Worm (Caenorhabditis elegans) whole organism, late embryonic: ENCODE measurements around the gene srh-250.

ENCODE experiments used
- C38D4.7 ChIP-seq: fragments of 200-800 bp; sonication (Bioruptor generic); optimal IDR thresholded peaks from 2 replicates; lab custom pipeline; 2018; ENCODE audit warnings: mild to moderate bottlenecking, missing genetic modification characterization, moderate library complexity, missing compliant biosample characterization
- F13H6.1 ChIP-seq: sonication (generic microtip); optimal IDR thresholded peaks from 2 replicates; lab custom pipeline; 2016; ENCODE audit warnings: missing genetic modification characterization, missing compliant biosample characterization
- K02D7.2 ChIP-seq: sonication (generic microtip); optimal IDR thresholded peaks from 2 replicates; lab custom pipeline; 2017; ENCODE audit warnings: mild to moderate bottlenecking, missing genetic modification characterization, missing compliant biosample characterization
- K09A11.1 ChIP-seq: sonication (generic microtip); optimal IDR thresholded peaks from 2 replicates; lab custom pipeline; 2017; ENCODE audit warnings: antibody characterized with exemption, mild to moderate bottlenecking, missing genetic modification characterization, missing compliant biosample characterization; ENCODE audit not compliant: insufficient read depth
- Y22D7AL.16 ChIP-seq: sonication (generic microtip); optimal IDR thresholded peaks from 2 replicates; lab custom pipeline; 2016; ENCODE audit warnings: missing genetic modification characterization, missing compliant biosample characterization
- ahr-1 ChIP-seq: sonication (generic microtip); optimal IDR thresholded peaks from 2 replicates; lab custom pipeline; 2016; ENCODE audit warnings: missing genetic modification characterization, missing compliant biosample characterization
- ceh-14 ChIP-seq: sonication (generic microtip); optimal IDR thresholded peaks from 2 replicates; lab custom pipeline; 2016; ENCODE audit warnings: missing genotype, missing genetic modification characterization, missing compliant biosample characterization
- ceh-19 ChIP-seq: fragments of 200-800 bp; sonication (Bioruptor generic); optimal IDR thresholded peaks from 2 replicates; lab custom pipeline; 2018; ENCODE audit warnings: mild to moderate bottlenecking, missing genetic modification characterization, missing compliant biosample characterization
- ceh-2 ChIP-seq: sonication (generic microtip); optimal IDR thresholded peaks from 2 replicates; lab custom pipeline; 2016; ENCODE audit warnings: missing genotype, missing genetic modification characterization, missing compliant biosample characterization
- ceh-22 ChIP-seq: sonication (generic microtip); optimal IDR thresholded peaks from 2 replicates; lab custom pipeline; 2017; ENCODE audit warnings: missing biosample characterization, missing genetic modification characterization
- ceh-24 ChIP-seq: sonication (generic microtip); optimal IDR thresholded peaks from 2 replicates; lab custom pipeline; 2016; ENCODE audit warnings: mild to moderate bottlenecking, missing genetic modification characterization, missing compliant biosample characterization
- ceh-30 ChIP-seq: fragments of 150-350 bp; optimal IDR thresholded peaks from 2 replicates; lab custom pipeline; 2014; ENCODE audit warnings: missing biosample characterization, missing genetic modification characterization
- ceh-31 ChIP-seq: sonication (generic microtip); optimal IDR thresholded peaks from 2 replicates; lab custom pipeline; 2016; ENCODE audit warnings: missing genetic modification characterization, missing compliant biosample characterization
- ceh-34 ChIP-seq: sonication (generic microtip); optimal IDR thresholded peaks from 2 replicates; lab custom pipeline; 2016; ENCODE audit warnings: mild to moderate bottlenecking, missing genetic modification characterization, missing compliant biosample characterization
- ceh-45 ChIP-seq: fragments of 200-800 bp; sonication (Bioruptor generic); IDR thresholded peaks from 2 replicates; pipeline ENCODE4 v1.3.6; 2022; ENCODE audit warnings: missing genetic modification reagents, missing genetic modification characterization, missing compliant biosample characterization
- ceh-48 ChIP-seq: sonication (generic microtip); optimal IDR thresholded peaks from 2 replicates; lab custom pipeline; 2016; ENCODE audit warnings: missing genetic modification characterization, inconsistent platforms, missing compliant biosample characterization
- ceh-6 ChIP-seq: fragments of 200-800 bp; sonication (Bioruptor generic); optimal IDR thresholded peaks from 2 replicates; lab custom pipeline; 2018; ENCODE audit warnings: mild to moderate bottlenecking, missing genetic modification characterization, missing compliant biosample characterization
- ceh-9 ChIP-seq: sonication (generic microtip); optimal IDR thresholded peaks from 2 replicates; lab custom pipeline; 2016; ENCODE audit warnings: mild to moderate bottlenecking, missing genetic modification characterization, inconsistent platforms, missing compliant biosample characterization
- che-1 ChIP-seq: sonication (generic microtip); optimal IDR thresholded peaks from 2 replicates; lab custom pipeline; 2016; ENCODE audit warnings: mild to moderate bottlenecking, missing genetic modification characterization, missing compliant biosample characterization
- dmd-4 ChIP-seq: sonication (generic microtip); optimal IDR thresholded peaks from 2 replicates; lab custom pipeline; 2016; ENCODE audit warnings: borderline replicate concordance, missing genetic modification characterization, missing compliant biosample characterization
- elt-2 ChIP-seq: sonication (generic microtip); optimal IDR thresholded peaks from 2 replicates; lab custom pipeline; 2016; ENCODE audit warnings: missing genetic modification reagents, missing genetic modification characterization, missing compliant biosample characterization
- elt-4 ChIP-seq: sonication (generic microtip); optimal IDR thresholded peaks from 2 replicates; lab custom pipeline; 2016; ENCODE audit warnings: missing genetic modification characterization, missing compliant biosample characterization
- ets-4 ChIP-seq: sonication (generic microtip); optimal IDR thresholded peaks from 2 replicates; lab custom pipeline; 2016; ENCODE audit warnings: missing genetic modification characterization, missing compliant biosample characterization
- hlh-13 ChIP-seq: fragments of 200-800 bp; sonication (Bioruptor generic); optimal IDR thresholded peaks from 2 replicates; lab custom pipeline; 2018; ENCODE audit warnings: mild to moderate bottlenecking, missing genetic modification characterization, missing compliant biosample characterization
- hlh-30 ChIP-seq: sonication (generic microtip); optimal IDR thresholded peaks from 2 replicates; lab custom pipeline; 2017; ENCODE audit warnings: antibody characterized with exemption, missing genetic modification characterization, missing compliant biosample characterization; ENCODE audit not compliant: insufficient read depth
- hlh-8 ChIP-seq: sonication (generic microtip); optimal IDR thresholded peaks from 2 replicates; lab custom pipeline; 2016; ENCODE audit warnings: missing genotype, missing genetic modification characterization, missing compliant biosample characterization
- lim-6 ChIP-seq: sonication (generic microtip); optimal IDR thresholded peaks from 2 replicates; lab custom pipeline; 2016; ENCODE audit warnings: missing genetic modification characterization, missing compliant biosample characterization
- lin-11 ChIP-seq: fragments of 200-800 bp; sonication (Bioruptor generic); optimal IDR thresholded peaks from 2 replicates; lab custom pipeline; 2018; ENCODE audit warnings: mild to moderate bottlenecking, missing genetic modification characterization, missing compliant biosample characterization
- madf-2 ChIP-seq: sonication (generic microtip); optimal IDR thresholded peaks from 2 replicates; lab custom pipeline; 2017; ENCODE audit warnings: missing genetic modification characterization, missing compliant biosample characterization
- nfya-1 ChIP-seq: sonication (generic microtip); optimal IDR thresholded peaks from 2 replicates; lab custom pipeline; 2017; ENCODE audit warnings: missing genetic modification characterization, mild to moderate bottlenecking, missing compliant biosample characterization, antibody characterized with exemption, moderate library complexity
- npax-4 ChIP-seq: sonication (generic microtip); optimal IDR thresholded peaks from 2 replicates; lab custom pipeline; 2016; ENCODE audit warnings: missing genetic modification characterization, missing compliant biosample characterization
- pha-4 ChIP-seq: fragments of 150-350 bp; optimal IDR thresholded peaks from 2 replicates; lab custom pipeline; 2018; ENCODE audit warnings: missing biosample characterization, missing genetic modification reagents, missing genetic modification characterization
- pqm-1 ChIP-seq: sonication (generic microtip); optimal IDR thresholded peaks from 2 replicates; lab custom pipeline; 2016; ENCODE audit warnings: missing genetic modification characterization, missing compliant biosample characterization
- ref-2 ChIP-seq: sonication (generic microtip); optimal IDR thresholded peaks from 2 replicates; lab custom pipeline; 2016; ENCODE audit warnings: missing genetic modification characterization, missing compliant biosample characterization
- sdc-2 ChIP-seq: sonication (generic microtip); optimal IDR thresholded peaks from 2 replicates; lab custom pipeline; 2016; ENCODE audit warnings: missing genotype, missing genetic modification characterization, missing compliant biosample characterization
- syd-9 ChIP-seq: sonication (generic microtip); optimal IDR thresholded peaks from 2 replicates; lab custom pipeline; 2016; ENCODE audit warnings: mild to moderate bottlenecking, missing genetic modification characterization, moderate library complexity, missing compliant biosample characterization
- tbx-2 ChIP-seq: sonication (generic microtip); optimal IDR thresholded peaks from 2 replicates; lab custom pipeline; 2016; ENCODE audit warnings: missing genetic modification characterization, missing compliant biosample characterization
- tbx-7 ChIP-seq: sonication (generic microtip); optimal IDR thresholded peaks from 2 replicates; lab custom pipeline; 2016; ENCODE audit warnings: missing genotype, missing genetic modification characterization, missing compliant biosample characterization
- unc-42 ChIP-seq: sonication (generic microtip); optimal IDR thresholded peaks from 2 replicates; lab custom pipeline; 2016; ENCODE audit warnings: missing genotype, missing genetic modification characterization, missing compliant biosample characterization

The srh-250 gene

DNA sequence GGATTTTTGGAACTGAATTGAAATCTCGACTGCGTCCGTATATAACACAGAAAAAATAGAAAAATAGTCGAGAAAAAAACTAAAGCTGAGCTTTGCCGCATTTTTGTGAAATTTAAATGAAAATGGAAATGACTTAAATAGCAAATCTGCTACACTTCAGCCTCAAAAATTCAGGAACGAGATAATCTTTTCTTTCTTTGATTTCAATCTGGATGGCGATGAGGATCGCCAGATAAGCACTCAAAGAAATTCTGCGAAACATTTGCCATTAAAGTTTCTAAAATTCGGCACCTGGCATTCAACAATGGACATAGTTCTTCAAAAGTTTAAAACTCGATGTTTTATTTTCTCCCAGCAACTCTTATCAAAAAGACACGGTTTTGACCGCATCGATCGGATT is 35.1 kb upstream of the srh-250 start, which contains the start of the genes C17A2.7 and C17A2.3:
TSS of gene C17A2.7 (minus strand) at position 101 of the 400 bp plus-strand sequence.
TSS of gene C17A2.3 (plus strand) at position 305 of the 400 bp plus-strand sequence.
- no peak for TF ChIP-seq ceh-31 (tag; lab: Kevin White, UChicago)
- no peak for TF ChIP-seq ceh-24
- TF ChIP-seq C38D4.7 (GFP tag; lab: Kevin White, UChicago) = no peak
- TF ChIP-seq hlh-8 (tag; lab: Kevin White, UChicago) = no peak
- TF ChIP-seq ceh-48 (tag; lab: Kevin White, UChicago) = no peak

DNA sequence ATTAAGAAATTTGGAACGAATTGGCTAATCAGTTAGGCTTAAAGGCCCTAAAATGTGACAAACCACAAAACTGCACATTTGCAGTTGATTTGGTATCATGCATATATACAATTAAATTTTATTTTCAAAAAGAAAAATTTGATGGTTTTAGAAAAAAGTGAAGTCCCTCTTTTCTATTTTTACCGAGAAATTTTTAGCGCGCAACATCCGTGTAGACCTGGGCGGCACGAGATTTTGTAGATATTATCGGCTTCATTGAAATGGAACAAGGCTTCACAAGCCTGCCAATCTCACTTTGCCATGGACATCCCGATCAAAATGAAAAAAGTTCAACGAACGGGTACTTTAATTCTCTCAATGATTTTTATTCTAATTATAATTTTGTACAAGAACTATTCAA is 32.4 kb upstream of the srh-250 start, which contains the start of gene C17A2.2:
TSS of gene C17A2.2 (plus strand) at position 301 of the 400 bp plus-strand sequence.
- TF ChIP-seq K09A11.1 (tag; lab: Kevin White, UChicago) (no peak), tbx-2 (tag; lab: Kevin White, UChicago) (no peak), Y22D7AL.16 (no peak), lim-6 (tag; lab: Kevin White, UChicago) (no peak), ceh-34 (no peak), pqm-1 (tag; lab: Kevin White, UChicago) (no peak), pha-4 (tag; lab: Kevin White, UChicago) (no peak), hlh-30 (no peak), ceh-6 (GFP tag; lab: Kevin White, UChicago) (no peak), ceh-30 (no peak), che-1 (tag; lab: Kevin White, UChicago) (no peak), ceh-22 (tag; lab: Kevin White, UChicago) (no peak)

DNA sequence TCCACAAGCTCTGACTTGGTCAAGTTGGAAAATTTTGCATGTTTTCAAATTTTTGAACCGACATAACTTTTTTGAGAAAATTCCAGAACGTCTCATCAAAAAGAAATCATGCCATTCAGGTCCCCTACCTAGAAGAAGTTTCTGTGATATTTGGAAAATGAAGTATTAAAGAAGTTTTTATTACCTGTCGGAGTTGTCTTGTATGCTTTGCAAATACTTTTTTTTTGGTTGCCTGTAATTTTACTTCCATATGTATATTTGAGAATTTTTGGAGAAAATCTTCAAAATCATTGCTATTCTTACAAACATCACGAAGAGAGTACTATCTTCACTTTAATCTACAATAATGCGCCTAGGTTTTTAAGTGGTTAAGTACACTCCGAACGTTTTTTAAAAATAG is 27.8 kb upstream of the srh-250 start, which contains the start of gene nhr-72:
TSS of gene nhr-72 (minus strand) at position 101 of the 400 bp plus-strand sequence.
- TF ChIP-seq tbx-7 (no peak), hlh-13 (GFP tag; lab: Kevin White, UChicago) (no peak), Y22D7AL.16 (no peak), ref-2 (tag; lab: Kevin White, UChicago) (no peak), ceh-19 (GFP tag; lab: Kevin White, UChicago) (no peak), ceh-14 (tag; lab: Kevin White, UChicago) (no peak), ets-4 (tag; lab: Kevin White, UChicago) (no peak), elt-2 (no peak), ceh-45 (GFP tag; lab: Robert Waterston, UW) (no peak), ceh-2 (tag; lab: Kevin White, UChicago) (no peak), lin-11 (tag; lab: Kevin White, UChicago) (no peak)

DNA sequence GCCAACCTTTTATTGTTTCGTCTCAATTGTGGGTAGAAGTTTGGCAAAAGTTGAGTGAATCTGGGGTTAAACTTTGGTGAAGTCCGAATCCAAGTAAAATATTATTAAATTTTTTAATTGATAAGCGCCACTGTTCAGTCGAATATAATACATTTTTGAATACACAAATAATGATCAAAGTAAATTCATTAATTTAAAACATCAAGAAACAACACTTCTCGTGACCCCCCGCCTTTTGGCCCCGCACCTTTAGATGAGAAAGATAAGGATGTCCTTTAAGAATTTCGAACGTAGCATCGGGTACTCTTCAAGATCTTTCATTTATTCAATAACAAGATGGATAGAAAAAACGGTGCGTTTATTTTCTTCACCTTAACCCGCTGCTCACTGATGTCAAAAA is 25.8 kb upstream of the srh-250 start, which contains the start of gene nhr-257:
TSS of gene nhr-257 (plus strand) at position 301 of the 400 bp plus-strand sequence.
- no peak for TF ChIP-seq F13H6.1 (tag; lab: Kevin White, UChicago)
- TF ChIP-seq syd-9 (tag; lab: Kevin White, UChicago) = no peak
- TF ChIP-seq npax-4 (tag; lab: Kevin White, UChicago) = no peak
- no peak for TF ChIP-seq dmd-4 (tag; lab: Kevin White, UChicago)
- TF ChIP-seq nfya-1 = no peak
- no peak for TF ChIP-seq ceh-34
- TF ChIP-seq unc-42 = no peak
- TF ChIP-seq K02D7.2 (tag; lab: Kevin White, UChicago) = no peak
- no peak for TF ChIP-seq tbx-7
- TF ChIP-seq elt-4 = no peak
- no peak for TF ChIP-seq madf-2 (tag; lab: Kevin White, UChicago)

DNA sequence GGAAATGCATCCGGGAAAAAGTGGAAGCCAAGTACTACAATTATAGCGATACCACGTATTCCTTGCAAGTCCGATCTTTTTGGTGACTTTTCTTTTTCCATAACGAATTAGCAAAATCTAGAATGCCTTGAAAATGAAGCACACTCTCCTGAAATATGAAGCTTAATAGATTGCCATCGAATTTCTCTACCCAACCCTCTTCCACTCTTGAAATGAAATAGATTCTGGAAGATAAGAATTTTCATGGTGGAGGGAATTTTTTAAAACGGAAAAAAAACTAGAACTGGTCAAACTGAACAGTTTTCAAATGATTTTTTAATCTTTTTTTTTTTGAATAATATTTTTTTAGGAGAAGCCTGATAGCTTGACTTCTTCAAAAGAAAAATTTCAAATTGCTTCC is 17.6 kb upstream of the srh-250 start, which contains the start of gene oac-11:
TSS of gene oac-11 (minus strand) at position 101 of the 400 bp plus-strand sequence.
- TF ChIP-seq sdc-2 (no peak), ceh-22 (tag; lab: Kevin White, UChicago) (no peak), F13H6.1 (tag; lab: Kevin White, UChicago) (no peak), ets-4 (tag; lab: Kevin White, UChicago) (no peak), elt-2 (no peak), ahr-1 (no peak), pha-4 (tag; lab: Kevin White, UChicago) (no peak), ceh-9 (tag; lab: Kevin White, UChicago) (no peak), madf-2 (tag; lab: Kevin White, UChicago) (no peak)
